Fruit fly (Drosophila melanogaster) whole organism, adult: ENCODE data around the gene DNAlig3.
A peak's percentile ranks its signal among the peaks of the same experiment; 100 is the strongest.

Source experiments
- CG12768 ChIP-seq: fragments of 200-800 bp; sonication (Bioruptor generic); optimal IDR thresholded peaks from 2 replicates; lab custom pipeline; 2017; ENCODE audit warnings: missing biosample characterization, missing genetic modification characterization, mild to moderate bottlenecking, moderate library complexity, missing genetic modification reagents
- CG1620 ChIP-seq: fragments of 200-800 bp; sonication (Bioruptor generic); optimal IDR thresholded peaks from 2 replicates; lab custom pipeline; 2016; ENCODE audit warnings: missing biosample characterization, missing genetic modification characterization
- CG7045 ChIP-seq: fragments of 200-800 bp; sonication (Bioruptor generic); optimal IDR thresholded peaks from 2 replicates; lab custom pipeline; 2017; ENCODE audit warnings: missing biosample characterization, mild to moderate bottlenecking, missing genetic modification characterization
- CG7101 ChIP-seq: fragments of 200-800 bp; sonication (Bioruptor generic); optimal IDR thresholded peaks from 2 replicates; lab custom pipeline; 2018; ENCODE audit warnings: missing biosample characterization, mild to moderate bottlenecking, missing genetic modification characterization, moderate library complexity
- Clk ChIP-seq: fragments of 200-800 bp; sonication (Bioruptor generic); optimal IDR thresholded peaks from 2 replicates; lab custom pipeline; 2017; ENCODE audit warnings: missing biosample characterization, missing genetic modification characterization
- bab1 ChIP-seq: fragments of 200-800 bp; sonication (Bioruptor generic); optimal IDR thresholded peaks from 3 replicates; lab custom pipeline; 2019; ENCODE audit warnings: missing biosample characterization, mild to moderate bottlenecking, missing genetic modification characterization, moderate library complexity
- cic ChIP-seq: fragments of 200-800 bp; sonication (Bioruptor generic); optimal IDR thresholded peaks from 2 replicates; lab custom pipeline; 2017; ENCODE audit warnings: missing biosample characterization, mild to moderate bottlenecking, missing genetic modification characterization, moderate library complexity
- cnc ChIP-seq, 2 experiments: fragments of >200 bp; optimal IDR thresholded peaks; 2 replicates each; lab custom pipeline; 2017
- kay ChIP-seq: fragments of 200-800 bp; sonication (Bioruptor generic); peaks from one replicate; lab custom pipeline; 2016; ENCODE audit warnings: missing biosample characterization, missing genetic modification characterization, borderline replicate concordance
- ovo ChIP-seq: fragments of 200-800 bp; sonication (Bioruptor generic); optimal IDR thresholded peaks from 2 replicates; lab custom pipeline; 2016; ENCODE audit warnings: missing biosample characterization, missing genetic modification characterization
- pad ChIP-seq: fragments of 200-800 bp; sonication (Bioruptor generic); optimal IDR thresholded peaks from 3 replicates; lab custom pipeline; 2017; ENCODE audit warnings: missing biosample characterization, missing genetic modification characterization, mild to moderate bottlenecking, moderate library complexity, missing genetic modification reagents
- tj ChIP-seq: fragments of 200-800 bp; sonication (Bioruptor generic); optimal IDR thresholded peaks from 3 replicates; lab custom pipeline; 2017; ENCODE audit warnings: missing biosample characterization, mild to moderate bottlenecking, missing genetic modification characterization, moderate library complexity
- toe ChIP-seq: fragments of 200-800 bp; sonication (Bioruptor generic); optimal IDR thresholded peaks from 2 replicates; lab custom pipeline; 2016; ENCODE audit warnings: missing biosample characterization, missing genetic modification characterization

dm6 chr3R:12402935-12403334 lies 1.3 kb upstream of the DNAlig3 start:
- TF ChIP-seq CG7101 (tag; lab: Kevin White, UChicago): peak; percentile 99
- TF ChIP-seq kay (GFP tag; lab: Kevin White, UChicago): peak; percentile 99
- TF ChIP-seq toe: peak; percentile 96
- peak; percentile 88 for TF ChIP-seq cic (GFP tag; lab: Kevin White, UChicago)
- peak; percentile 86 for TF ChIP-seq ovo (GFP tag; lab: Kevin White, UChicago)
- TF ChIP-seq CG12768 (GFP tag; lab: Kevin White, UChicago): peak; percentile 98
- peak; percentile 79 for TF ChIP-seq tj
- peak; percentile 86 for TF ChIP-seq CG1620 (GFP tag; lab: Kevin White, UChicago)
- TF ChIP-seq Clk (GFP tag; lab: Kevin White, UChicago): peak; percentile 95
- TF ChIP-seq CG7045 (GFP tag; lab: Kevin White, UChicago): peak; percentile 100
- TF ChIP-seq pad (GFP tag; lab: Kevin White, UChicago): peak; percentile 87
- TF ChIP-seq bab1 (GFP tag; lab: Kevin White, UChicago): peak; percentile 98
- TF ChIP-seq cnc (optimal IDR thresholded peaks at IDR 0.05; lab: Kevin White, UChicago): no peak
